Fruit fly (Drosophila melanogaster): Measurements from ENCODE around the gene Hyls1.
A peak's percentile ranks its signal among the peaks of the same experiment; 100 is the strongest.

The Hyls1 gene

DNA sequence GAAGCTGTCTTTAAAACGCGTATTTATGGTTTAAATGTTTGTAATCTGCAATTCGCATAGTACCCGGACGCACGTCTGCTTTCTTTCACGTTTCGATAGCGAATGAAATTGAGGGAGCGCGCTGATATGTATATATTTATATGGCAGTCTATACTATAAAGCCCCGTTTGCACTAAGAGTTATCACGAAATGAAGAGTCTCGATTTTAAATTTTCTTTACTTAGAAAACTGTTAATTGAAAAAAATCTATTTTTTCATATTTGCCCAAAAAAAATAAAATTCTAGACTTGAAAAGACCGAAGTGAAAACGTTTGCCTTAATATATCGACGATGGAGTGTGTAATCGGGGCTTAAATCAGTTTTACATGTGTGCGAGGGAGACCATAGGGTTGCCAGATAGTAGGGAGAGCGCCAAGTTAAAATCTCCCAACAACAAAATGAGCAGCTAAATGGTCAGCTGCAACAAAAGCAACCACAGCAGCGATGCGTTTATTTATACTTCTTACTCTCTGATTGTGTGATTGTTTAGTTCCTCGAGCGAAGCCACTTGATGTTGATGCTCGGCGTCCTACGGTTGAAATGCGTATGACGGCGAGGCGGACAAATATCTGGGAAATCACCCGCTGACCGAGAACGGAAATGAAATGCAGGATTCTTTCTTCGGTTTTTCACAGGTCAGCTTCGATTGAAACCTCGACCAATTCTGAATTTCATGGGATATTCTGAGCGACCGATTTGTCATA lies 26.7 kb downstream of the Hyls1 start, which contains the start of gene cact (continued):
- TF ChIP-seq zf30C (GFP tag; optimal IDR thresholded peaks at IDR 0.05) (no peak), trh (GFP tag; optimal IDR thresholded peaks at IDR 0.05) (peak; percentile 86), CG16779 (GFP tag; IDR thresholded peaks at IDR 0.05) (peak; percentile 68; the same call in 1 of the 2 replicates), CG34376 (GFP tag; optimal IDR thresholded peaks at IDR 0.05) (peak; percentile 84), Adf1 (GFP tag; IDR thresholded peaks at IDR 0.05) (peak; percentile 65; the same call in 1 of the 2 replicates), CG9437 (GFP tag; optimal IDR thresholded peaks at IDR 0.05) (peak; percentile 79), gcm (GFP tag; optimal IDR thresholded peaks at IDR 0.05) (peak; percentile 89), CG9797 (GFP tag; optimal IDR thresholded peaks at IDR 0.05) (peak; percentile 67), vnd (GFP tag; IDR thresholded peaks at IDR 0.05; ENCODE audit: partially characterized antibody) (peak; percentile 51; the same call in 2 of the 3 replicates), Optix (GFP tag; IDR thresholded peaks at IDR 0.05) (peak; percentile 83; the same call in 2 of the 3 replicates), Max (GFP tag; optimal IDR thresholded peaks at IDR 0.05) (peak; percentile 87), croc (GFP tag; conservative IDR thresholded peaks at IDR 0.05) (peak; percentile 72), cad (GFP tag; optimal IDR thresholded peaks at IDR 0.05) (no peak), ro (GFP tag; IDR thresholded peaks at IDR 0.05) (peak; percentile 80), Hmr (GFP tag; optimal IDR thresholded peaks at IDR 0.05) (peak; percentile 93), mam (GFP tag; optimal IDR thresholded peaks at IDR 0.05) (peak; percentile 95), lmd (GFP tag; IDR thresholded peaks at IDR 0.05) (peak; percentile 92), gsb (GFP tag; IDR thresholded peaks at IDR 0.05) (peak; percentile 53; the same call in 1 of the 2 replicates), zfh1 (GFP tag; IDR thresholded peaks at IDR 0.05) (peak; percentile 91), hth (optimal IDR thresholded peaks at IDR 0.05) (no peak), Six4 (GFP tag; optimal IDR thresholded peaks at IDR 0.05) (peak; percentile 86), CG10543 (GFP tag; optimal IDR thresholded peaks at IDR 0.05) (peak; percentile 92), ab (GFP tag; optimal IDR thresholded peaks at IDR 0.05) (peak; percentile 47), CG17612 (GFP tag; IDR thresholded peaks at IDR 0.05) (peak; percentile 58; the same call in 1 of the 2 replicates), ftz-f1 (GFP tag; optimal IDR thresholded peaks at IDR 0.05) (peak; percentile 27), CG1832 (GFP tag; optimal IDR thresholded peaks at IDR 0.05) (no peak), CrebB (tag; optimal IDR thresholded peaks at IDR 0.05) (peak; percentile 81), CHES-1-like (GFP tag; optimal IDR thresholded peaks at IDR 0.05) (peak; percentile 96), CG12942 (GFP tag; optimal IDR thresholded peaks at IDR 0.05) (peak; percentile 90), CG6854 (GFP tag; optimal IDR thresholded peaks at IDR 0.05) (peak; percentile 87), insv (GFP tag; optimal IDR thresholded peaks at IDR 0.05) (peak in 1 of 2 experiments; percentile 58), Hr51 (GFP tag; optimal IDR thresholded peaks at IDR 0.05) (peak; percentile 92 to 93), sd (tag; optimal IDR thresholded peaks at IDR 0.05) (no peak), Sry-δ (GFP tag; optimal IDR thresholded peaks at IDR 0.05) (peak; percentile 80), CG12236 (GFP tag; optimal IDR thresholded peaks at IDR 0.05) (peak; percentile 92), Mrtf (GFP tag; IDR thresholded peaks at IDR 0.05) (peak; percentile 86; the same call in 2 of the 3 replicates), disco-r (GFP tag; optimal IDR thresholded peaks at IDR 0.05) (peak; percentile 92), bbx (GFP tag; IDR thresholded peaks at IDR 0.05; ENCODE audit: partially characterized antibody) (no peak), CG8089 (GFP tag; optimal IDR thresholded peaks at IDR 0.05) (peak; percentile 92), CG3726 (GFP tag; IDR thresholded peaks at IDR 0.05) (peak; percentile 82; the same call in 1 of the 3 replicates), H15 (GFP tag; IDR thresholded peaks at IDR 0.05) (peak; percentile 88; the same call in 2 of the 3 replicates), dpn (GFP tag; optimal IDR thresholded peaks at IDR 0.05) (peak; percentile 95), CG14050 (GFP tag; IDR thresholded peaks at IDR 0.05) (peak; percentile 86), tx (GFP tag; optimal IDR thresholded peaks at IDR 0.05) (peak; percentile 95), CG2120 (GFP tag; optimal IDR thresholded peaks at IDR 0.05) (peak; percentile 98), CG3995 (GFP tag; optimal IDR thresholded peaks at IDR 0.05) (peak; percentile 56), Dip2 (GFP tag; IDR thresholded peaks at IDR 0.05) (no peak), Ravus (GFP tag; IDR thresholded peaks at IDR 0.05) (peak; percentile 75), mld (GFP tag; IDR thresholded peaks at IDR 0.05; ENCODE audit: partially characterized antibody) (no peak), eyg (GFP tag; optimal IDR thresholded peaks at IDR 0.05) (peak; percentile 89)
